Fruit fly (Drosophila melanogaster) S2 (cell line): ENCODE measurements around the gene CG5418.

ENCODE experiments used
- CG8478 ChIP-seq: fragments of >200 bp; optimal IDR thresholded peaks from 2 replicates; lab custom pipeline; 2018
- CTCF ChIP-seq, 2 experiments: fragments of >200 bp; optimal IDR thresholded peaks; 2 replicates each; lab custom pipeline; 2018

CG5418 gene

dm6 chr2L:12453192-12453800, at the start of gene CG5418:
Gene CG5418, minus strand, starts transcription at chr2L:12453242.
- TF ChIP-seq CTCF (optimal IDR thresholded peaks at IDR 0.05; lab: Kevin White, UChicago), result no peak
- no peak for TF ChIP-seq CG8478 (lab: Kevin White, UChicago)

dm6 chr2L:12500405-12500804, 47.4 kb upstream of the CG5418 start:
- TF ChIP-seq CTCF (optimal IDR thresholded peaks at IDR 0.05; lab: Kevin White, UChicago) (no peak), CG8478 (lab: Kevin White, UChicago) (no peak)

- no peak for TF ChIP-seq CG8478 (lab: Kevin White, UChicago)
- no peak for TF ChIP-seq CTCF (optimal IDR thresholded peaks at IDR 0.05; lab: Kevin White, UChicago)
Observed at dm6 chr2L:12499189-12499588, 46.1 kb upstream of the CG5418 start.

dm6 chr2L:12498538-12498937, 45.5 kb upstream of the CG5418 start:
- TF ChIP-seq CTCF (optimal IDR thresholded peaks at IDR 0.05; lab: Kevin White, UChicago) (no peak), CG8478 (lab: Kevin White, UChicago) (no peak)

DNA sequence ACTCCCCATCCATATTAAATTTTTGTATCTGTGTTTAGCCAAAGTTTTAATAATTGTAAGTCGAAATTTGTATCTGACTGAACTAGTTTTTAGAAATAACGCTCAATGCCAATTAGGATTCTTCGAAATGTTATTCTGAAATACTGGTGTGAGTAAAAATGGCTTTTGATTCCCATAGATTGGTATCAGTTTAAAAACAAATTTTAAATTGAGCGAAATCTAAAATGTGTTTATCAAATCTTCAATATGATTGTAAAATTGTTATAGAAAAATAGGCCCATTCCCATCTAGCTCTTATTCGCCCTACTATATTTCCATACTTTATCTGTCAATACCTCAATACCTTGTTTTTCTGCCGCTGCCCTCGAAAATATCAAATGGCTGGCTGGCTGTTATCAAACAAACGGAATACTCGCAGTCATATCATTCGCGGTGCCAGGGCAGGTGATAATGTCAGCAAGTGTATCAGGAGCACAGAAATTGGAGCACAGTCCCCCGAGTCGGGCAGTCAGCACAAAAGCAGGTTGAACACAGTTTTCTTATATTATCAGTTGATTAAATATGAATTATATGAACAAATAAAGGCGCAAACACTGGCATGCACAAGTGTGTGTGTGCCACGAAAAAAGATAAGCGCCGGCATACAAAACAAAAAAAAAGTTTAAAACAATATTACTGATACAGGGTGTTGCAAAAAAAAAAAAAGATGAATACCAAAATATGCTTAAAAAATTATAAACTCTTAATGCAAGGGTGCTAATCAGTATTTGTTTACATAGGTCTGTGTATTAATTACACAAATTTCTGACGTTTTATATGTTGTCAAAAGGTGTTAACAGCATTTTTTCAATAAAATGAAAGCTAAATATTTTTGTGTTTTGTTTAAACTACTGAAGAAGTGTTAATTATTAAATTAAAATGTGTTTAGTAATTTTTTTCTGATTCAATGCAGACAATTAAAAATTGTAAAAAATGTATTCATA, 44.5 kb upstream of the CG5418 start, which contains the start of gene t-cup:
t-cup (minus strand) TSS at position 51 of the 983 bp plus-strand sequence.
- no peak for TF ChIP-seq CG8478 (lab: Kevin White, UChicago)
- no peak for TF ChIP-seq CTCF (optimal IDR thresholded peaks at IDR 0.05; lab: Kevin White, UChicago)

DNA sequence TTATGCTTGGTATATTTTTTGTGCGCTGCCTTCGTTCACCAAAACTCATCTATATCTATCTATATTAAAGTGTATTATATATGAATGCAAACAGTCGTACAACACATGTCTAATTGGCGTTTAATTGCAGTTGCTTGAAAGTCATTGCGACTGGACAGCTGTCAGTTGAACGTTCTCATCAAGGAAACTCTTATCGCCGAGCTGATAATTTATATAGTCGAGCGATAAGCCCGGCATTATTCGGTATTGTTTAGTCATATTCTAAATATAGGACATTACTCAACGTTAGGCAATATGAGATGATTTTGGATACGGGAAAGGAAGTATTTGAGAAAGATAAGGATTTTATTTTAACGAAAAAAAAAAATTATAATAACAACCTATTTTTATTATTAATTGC, 42.2 kb upstream of the CG5418 start:
- no peak for TF ChIP-seq CG8478 (lab: Kevin White, UChicago)
- TF ChIP-seq CTCF (optimal IDR thresholded peaks at IDR 0.05; lab: Kevin White, UChicago), result no peak

DNA sequence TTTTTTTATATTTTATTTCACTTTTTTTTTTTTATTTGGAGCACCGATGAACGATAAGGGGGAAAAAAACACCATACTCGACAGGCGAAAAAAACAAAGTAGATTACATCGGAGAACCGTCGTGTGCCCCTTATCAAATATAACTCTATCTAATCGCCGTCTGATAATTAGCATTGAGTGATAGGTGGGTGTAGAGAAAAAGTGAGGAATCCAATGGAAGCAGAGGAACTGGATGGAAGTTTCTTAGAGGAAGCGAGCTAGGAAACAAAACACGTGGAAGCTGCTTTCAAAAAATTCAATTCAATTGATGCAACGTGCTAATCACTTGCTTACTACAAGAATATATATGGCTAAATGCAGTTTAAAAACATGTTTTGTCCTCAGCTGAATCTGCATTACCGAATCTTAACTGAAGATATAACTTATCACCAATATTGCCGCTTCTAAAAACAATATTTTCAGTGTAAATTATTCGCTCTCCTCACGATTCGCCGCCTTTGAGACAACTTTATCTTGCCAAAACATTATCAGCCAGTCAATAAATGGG, 40.8 kb upstream of the CG5418 start:
- TF ChIP-seq CTCF (optimal IDR thresholded peaks at IDR 0.05; lab: Kevin White, UChicago), result no peak
- TF ChIP-seq CG8478 (lab: Kevin White, UChicago), result no peak

DNA sequence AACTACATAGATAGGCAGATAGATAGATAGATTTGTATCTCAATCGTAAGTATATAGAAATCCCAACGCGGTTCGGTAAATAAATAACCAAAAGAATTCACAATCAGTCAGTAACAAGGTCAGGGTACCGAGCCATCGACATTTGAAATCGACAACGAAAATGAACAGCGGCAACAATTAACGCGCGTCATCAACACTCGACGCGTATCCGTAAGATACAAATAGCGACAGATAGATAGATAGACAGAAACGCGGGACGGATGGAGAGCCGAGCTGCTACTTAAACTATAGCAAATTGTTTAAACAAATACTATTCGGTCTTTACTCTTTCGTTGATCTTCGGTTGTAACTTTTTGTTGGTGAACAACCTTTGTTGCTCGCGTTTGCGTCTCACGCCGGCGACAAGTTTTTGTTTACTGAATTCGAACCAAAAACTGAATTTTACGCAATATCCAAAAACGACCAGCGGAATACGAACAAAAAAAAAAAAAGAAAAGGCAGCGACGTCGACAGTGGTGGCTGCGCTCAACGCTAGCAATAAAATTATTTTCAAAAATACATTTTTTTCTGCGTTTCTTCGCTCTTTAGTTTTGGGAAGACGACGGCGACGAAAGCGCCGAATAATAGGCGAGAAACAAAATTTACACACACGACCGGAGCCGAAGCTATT, 40.2 kb upstream of the CG5418 start:
- TF ChIP-seq CG8478 (lab: Kevin White, UChicago) (no peak), CTCF (optimal IDR thresholded peaks at IDR 0.05; lab: Kevin White, UChicago) (no peak)

DNA sequence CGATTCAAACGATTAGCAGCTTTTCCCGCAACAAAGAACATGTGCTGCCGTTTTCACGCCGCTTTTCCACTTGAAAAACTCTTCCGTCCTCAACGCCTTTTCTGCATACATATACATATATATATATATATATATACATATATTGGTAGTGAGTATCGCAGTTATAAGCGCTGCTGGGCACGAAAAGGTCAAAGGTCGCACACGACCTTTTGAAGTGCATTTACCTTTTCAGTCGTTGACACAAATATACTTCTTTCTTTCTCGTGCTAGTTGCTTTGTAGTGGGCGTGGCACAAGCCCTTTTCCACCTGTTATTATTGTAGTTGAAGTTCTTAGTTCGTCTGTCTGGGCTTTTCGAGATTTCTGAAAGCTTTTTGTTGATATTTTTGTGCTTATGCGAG, 36.4 kb upstream of the CG5418 start:
- TF ChIP-seq CG8478 (lab: Kevin White, UChicago), result no peak
- no peak for TF ChIP-seq CTCF (optimal IDR thresholded peaks at IDR 0.05; lab: Kevin White, UChicago)

DNA sequence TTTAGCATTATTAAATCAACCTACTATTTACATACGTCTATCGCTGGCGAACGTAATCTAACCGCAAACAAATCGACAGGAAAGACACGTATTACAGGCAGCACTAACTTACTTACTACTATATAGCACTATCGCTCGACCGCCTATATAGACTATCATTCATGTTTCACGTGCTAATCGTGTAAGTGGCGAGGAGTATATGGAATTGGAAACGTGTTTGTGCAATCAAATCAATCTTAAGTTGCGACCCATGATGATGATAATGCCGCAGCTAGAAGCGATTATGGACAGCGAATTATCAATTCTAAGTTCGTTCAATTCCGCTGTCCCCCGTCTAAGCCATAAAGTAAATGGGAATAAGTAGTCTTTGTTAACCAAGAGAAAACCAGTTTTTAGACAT, 34.8 kb upstream of the CG5418 start:
- no peak for TF ChIP-seq CG8478 (lab: Kevin White, UChicago)
- TF ChIP-seq CTCF (optimal IDR thresholded peaks at IDR 0.05; lab: Kevin White, UChicago), result no peak

DNA sequence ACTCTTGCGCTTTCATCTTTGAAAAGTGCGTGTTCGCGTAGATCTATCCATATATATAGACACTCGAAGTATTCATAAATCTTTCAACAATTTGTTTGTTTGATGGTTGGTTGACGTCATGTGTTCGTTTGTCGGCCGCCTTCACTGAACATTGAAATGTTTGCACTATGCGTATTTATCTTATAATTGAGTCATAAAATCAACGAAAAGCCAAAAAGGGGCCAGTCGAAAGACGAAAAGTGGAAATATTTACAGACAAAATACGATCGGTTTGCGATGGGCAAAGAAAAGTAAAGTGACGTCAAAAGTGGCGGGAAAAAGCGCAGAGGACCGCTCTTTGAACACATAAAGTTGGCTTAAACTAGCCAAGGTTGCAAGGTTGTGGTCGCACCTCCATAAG, 34.3 kb upstream of the CG5418 start:
- TF ChIP-seq CG8478 (lab: Kevin White, UChicago) (no peak), CTCF (optimal IDR thresholded peaks at IDR 0.05; lab: Kevin White, UChicago) (no peak)

DNA sequence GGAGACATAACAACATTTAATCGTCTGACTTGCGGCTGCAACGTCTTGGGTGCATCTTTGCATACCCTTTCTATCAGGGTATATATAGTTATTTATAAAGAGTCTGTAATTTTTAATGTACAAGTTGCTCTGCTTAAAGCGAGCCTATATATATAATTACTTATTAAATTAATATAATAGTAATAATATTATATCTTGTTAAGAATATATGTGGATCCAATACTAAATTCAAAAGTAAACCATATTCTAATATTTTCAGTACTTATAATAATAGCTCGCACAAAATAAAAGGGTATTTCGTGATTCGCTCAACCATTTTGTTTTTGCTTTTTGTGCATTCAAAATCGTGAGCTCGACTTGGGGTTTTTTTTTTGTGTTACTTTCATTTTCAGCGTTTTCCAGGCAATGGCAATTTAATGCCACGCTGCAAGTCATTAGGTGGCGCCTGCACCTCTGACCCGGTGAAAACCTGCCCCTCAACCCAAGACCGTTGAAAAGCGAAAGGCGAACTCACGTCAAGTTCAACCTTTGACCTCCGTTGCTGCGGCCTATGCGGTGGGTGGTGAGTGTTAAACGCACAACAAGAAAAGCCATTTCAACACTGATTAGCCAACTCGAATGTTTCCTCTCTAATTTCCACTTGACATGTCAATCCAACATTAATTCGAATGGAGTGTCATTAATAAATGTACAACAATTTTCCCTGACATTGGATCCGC, 33.0 kb upstream of the CG5418 start:
- TF ChIP-seq CTCF (optimal IDR thresholded peaks at IDR 0.05; lab: Kevin White, UChicago), result no peak
- TF ChIP-seq CG8478 (lab: Kevin White, UChicago), result no peak

- no peak for TF ChIP-seq CG8478 (lab: Kevin White, UChicago)
- TF ChIP-seq CTCF (optimal IDR thresholded peaks at IDR 0.05; lab: Kevin White, UChicago), result no peak
Observed at dm6 chr2L:12483866-12484554, 31.0 kb upstream of the CG5418 start.
